Fruit fly (Drosophila melanogaster): ENCODE measurements around the gene CG11342.

DNA sequence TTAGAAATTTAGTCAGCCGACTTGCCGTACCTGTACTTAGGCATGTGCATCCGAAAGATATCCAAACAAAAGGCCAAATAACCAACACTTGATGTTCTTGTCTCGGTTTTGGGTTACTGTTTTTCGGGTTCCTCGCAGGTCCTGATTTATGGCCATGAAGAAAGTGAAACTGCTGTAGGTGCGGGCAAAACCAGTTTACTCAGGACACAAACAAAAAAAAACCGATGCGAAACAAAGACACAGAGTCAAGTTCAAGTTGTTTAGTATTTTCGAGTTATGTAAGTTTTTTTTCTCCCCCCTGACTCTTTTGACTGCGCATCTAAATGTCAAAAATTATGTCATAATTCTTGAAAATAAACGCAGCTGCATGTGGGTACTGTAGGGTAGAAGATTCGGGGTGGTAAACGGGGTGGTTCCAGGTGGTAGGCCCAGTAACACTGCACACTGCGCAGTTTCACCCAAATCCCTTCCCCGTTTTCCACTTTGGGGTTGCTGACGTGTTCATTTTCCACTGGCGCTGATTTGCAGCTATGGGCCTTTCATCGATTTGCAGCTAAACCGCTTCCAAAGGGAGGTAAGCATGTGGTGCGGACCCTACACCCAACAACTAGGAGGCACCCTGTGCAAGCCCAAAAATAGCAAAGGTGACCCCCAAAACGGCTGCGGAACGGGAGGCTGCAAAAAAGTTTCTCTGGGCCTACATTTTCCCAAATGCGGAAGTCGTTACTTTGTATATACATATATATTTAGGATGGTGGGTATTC, 42.1 kb upstream of the CG11342 start:
- no peak for TF ChIP-seq CG1620 (GFP tag; optimal IDR thresholded peaks at IDR 0.05)
- no peak for TF ChIP-seq kay (GFP tag; ENCODE audit: borderline replicate concordance)
- no peak for TF ChIP-seq CG12768 (GFP tag; optimal IDR thresholded peaks at IDR 0.05)
- TF ChIP-seq cnc (optimal IDR thresholded peaks at IDR 0.05) = no peak
- TF ChIP-seq CG7045 (GFP tag; optimal IDR thresholded peaks at IDR 0.05) = no peak
- TF ChIP-seq toe (GFP tag; optimal IDR thresholded peaks at IDR 0.05) = no peak
- no peak for TF ChIP-seq CG11617 (GFP tag; optimal IDR thresholded peaks at IDR 0.05)
